Fruit fly (Drosophila melanogaster): ENCODE results near the gene CG2889.

DNA sequence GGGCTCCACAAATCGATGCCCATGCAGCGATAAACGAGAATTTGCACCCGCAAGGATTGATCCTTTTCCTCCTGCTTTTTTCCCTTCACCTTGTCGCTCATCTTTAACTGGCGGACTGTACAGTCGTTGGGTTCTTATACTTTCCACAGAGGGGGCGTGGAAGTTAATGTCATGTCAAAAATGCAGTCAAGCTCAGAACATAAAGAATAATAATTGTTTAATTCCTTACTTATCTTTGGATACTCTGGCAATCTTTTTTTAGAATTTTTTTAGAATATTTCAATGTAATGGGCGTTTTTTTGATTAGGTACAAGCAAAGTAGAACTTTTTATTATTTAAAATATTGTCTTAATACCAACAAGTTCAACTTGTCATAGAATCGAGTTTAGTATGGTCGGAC lies 14.2 kb upstream of the CG2889 start, which contains the start of gene Or9a:
- no peak for TF ChIP-seq Abd-B (GFP tag; optimal IDR thresholded peaks at IDR 0.05)
- no peak for TF ChIP-seq CrebA (GFP tag; optimal IDR thresholded peaks at IDR 0.05; ENCODE audit: borderline replicate concordance)
- TF ChIP-seq Jra (GFP tag; optimal IDR thresholded peaks at IDR 0.05) = no peak
- no peak for TF ChIP-seq tai (GFP tag; optimal IDR thresholded peaks at IDR 0.05)
